Worm (Caenorhabditis elegans): ENCODE data around the gene ZK1010.8.

- TF ChIP-seq ceh-100 (GFP tag; IDR thresholded peaks at IDR 0.05) (no peak), F49E8.2 (tag; optimal IDR thresholded peaks at IDR 0.05; ENCODE audit: insufficient read depth) (no peak), ztf-6 (GFP tag; IDR thresholded peaks at IDR 0.05) (no peak), hmg-20 (GFP tag; IDR thresholded peaks at IDR 0.05) (no peak), pha-4 (tag; optimal IDR thresholded peaks at IDR 0.05) (no peak)
Measured at ce11 chrIII:12990997-12991396, 9.5 kb downstream of the ZK1010.8 start, which contains the start of gene ZK1010.12.
